Fruit fly (Drosophila melanogaster): ENCODE measurements around the gene RPA2.

RPA2 gene

DNA sequence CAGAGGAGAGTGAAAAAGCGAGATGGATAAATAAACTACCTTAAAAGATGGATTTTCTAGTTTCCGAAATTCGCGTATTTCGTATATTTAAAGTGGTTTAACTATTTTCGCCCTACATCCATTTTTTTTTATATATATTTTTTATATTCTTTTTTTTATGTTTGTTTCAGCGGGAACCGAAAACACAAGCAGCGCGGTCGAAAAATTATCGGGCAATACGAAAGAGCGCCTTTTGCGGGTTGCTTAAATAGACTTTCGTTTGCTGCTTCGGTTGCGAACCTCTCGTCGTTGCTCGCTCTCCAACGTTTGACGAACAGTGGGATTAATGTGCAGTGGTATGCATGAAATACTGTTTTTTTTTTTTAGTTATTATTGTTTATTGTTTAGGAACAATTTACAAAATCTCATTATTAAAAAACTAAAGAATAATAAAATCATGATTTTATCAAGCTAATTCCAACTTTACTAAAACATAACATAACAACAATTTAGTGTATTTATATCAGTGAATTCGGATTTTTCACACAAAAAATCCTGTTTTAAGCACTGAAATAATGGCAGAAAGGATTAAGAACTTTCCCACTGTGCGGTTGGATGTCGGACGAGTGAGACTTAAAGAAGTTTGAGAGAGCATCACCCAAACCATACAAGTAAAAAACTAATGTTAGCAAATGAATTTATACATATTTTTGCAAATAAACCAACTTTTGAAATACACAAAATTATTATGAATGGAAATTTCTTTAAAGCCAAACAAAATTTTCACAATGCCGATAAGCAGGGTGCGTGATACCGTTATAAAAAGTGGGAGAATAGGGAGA lies 8.5 kb downstream of the RPA2 start:
- peak; percentile 76 for TF ChIP-seq noc (tag; optimal IDR thresholded peaks at IDR 0.05)

- no peak for TF ChIP-seq noc (tag; optimal IDR thresholded peaks at IDR 0.05)
These were observed 9.2 kb downstream of the RPA2 start for dm6 chr2L:20916672-20917209.

DNA sequence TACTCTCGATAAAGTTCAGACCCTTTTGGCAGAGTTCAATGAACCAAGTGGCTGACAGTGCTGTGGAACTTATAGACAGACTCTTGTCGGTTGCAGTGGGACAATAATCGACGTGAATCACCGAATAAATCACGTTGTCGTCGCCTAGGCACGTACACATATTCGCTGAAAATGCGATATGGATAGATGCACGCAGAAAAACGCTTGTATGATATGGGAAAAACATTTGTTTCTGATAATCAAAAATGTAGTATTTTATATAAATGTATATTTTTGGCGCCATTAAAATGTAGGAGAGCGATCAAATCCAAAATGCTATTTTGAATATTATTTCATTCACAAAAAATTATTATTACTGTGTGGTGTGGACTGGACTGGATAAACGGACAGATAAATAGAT lies 10.7 kb downstream of the RPA2 start:
- no peak for TF ChIP-seq noc (tag; optimal IDR thresholded peaks at IDR 0.05)

DNA sequence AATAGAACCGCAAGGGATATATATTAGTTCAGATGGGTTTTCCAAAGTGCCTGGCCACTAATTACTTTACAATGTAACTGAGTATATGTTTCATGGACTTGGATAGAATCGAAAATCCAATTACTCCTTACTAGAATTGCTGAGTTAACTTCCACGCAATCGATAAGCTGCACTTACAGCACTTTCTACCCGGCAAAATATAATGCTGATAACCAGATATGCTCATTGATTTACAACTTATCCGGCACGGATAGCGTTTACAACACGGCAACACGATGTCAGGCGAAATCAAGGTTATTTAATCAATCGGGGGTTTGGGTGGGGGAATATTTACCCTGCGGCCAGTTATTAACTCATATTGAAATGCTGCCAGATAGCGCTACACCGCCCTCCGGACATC lies 12.4 kb downstream of the RPA2 start:
- no peak for TF ChIP-seq noc (tag; optimal IDR thresholded peaks at IDR 0.05)

DNA sequence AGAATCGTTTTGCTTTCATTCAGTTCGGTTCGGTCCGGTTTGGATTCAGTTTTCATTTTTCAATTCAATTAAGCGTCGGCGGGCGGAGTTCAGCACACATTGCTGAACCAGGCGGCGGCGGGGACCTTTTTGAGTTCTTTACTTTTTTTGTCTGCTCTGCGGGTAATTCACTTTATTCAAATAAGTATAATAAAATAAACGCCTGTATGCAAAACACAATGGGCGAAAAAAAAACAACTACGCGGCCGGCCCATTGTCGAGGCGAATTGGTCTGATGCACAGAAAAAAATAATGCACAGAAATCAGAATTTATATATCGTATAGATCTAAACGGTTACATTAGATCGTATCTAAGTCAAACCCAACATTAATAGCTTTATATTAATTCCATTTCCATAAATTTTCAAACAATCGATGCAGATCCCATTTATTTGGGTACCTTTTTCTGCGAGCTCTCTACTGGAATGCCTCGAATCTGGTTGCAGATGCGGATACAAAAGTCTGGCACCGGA lies 13.1 kb downstream of the RPA2 start:
- TF ChIP-seq noc (tag; optimal IDR thresholded peaks at IDR 0.05): no peak

- TF ChIP-seq noc (tag; optimal IDR thresholded peaks at IDR 0.05): peak; percentile 8
These were observed 14.6 kb downstream of the RPA2 start for dm6 chr2L:20911374-20911773.

dm6 chr2L:20909301-20909700 lies 16.6 kb downstream of the RPA2 start:
- no peak for TF ChIP-seq noc (tag; optimal IDR thresholded peaks at IDR 0.05)

DNA sequence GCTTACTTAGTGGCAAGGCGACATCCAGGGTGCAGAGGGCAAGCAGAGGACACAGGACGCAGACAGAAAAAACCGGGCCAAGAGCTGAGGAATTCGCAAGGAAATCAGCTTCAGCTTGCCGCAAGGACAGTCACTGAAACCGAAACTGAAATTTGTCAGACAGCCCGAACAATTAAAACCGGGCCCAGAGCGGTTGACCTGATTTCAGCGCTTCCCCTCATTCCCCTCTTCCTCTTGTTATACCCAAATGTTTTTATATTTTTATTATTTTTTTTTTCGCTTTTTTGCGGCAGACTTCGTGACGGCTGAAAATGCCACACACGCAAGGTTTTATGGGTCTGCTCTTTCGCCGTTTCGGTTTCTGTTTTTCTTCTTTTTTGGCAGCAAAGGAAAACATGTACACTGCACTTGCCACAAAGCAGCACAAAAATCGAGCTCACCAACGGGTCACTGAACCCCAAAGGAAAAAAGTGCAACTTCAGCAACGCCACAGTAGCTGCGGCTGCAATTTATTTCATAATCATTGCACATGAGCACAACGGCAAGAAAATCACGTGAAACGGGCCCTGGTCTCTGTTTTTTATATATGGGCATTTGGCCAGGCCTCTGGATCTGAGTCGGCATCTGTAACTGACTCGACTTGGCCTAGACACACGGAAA lies 17.8 kb downstream of the RPA2 start:
- no peak for TF ChIP-seq noc (tag; optimal IDR thresholded peaks at IDR 0.05)

DNA sequence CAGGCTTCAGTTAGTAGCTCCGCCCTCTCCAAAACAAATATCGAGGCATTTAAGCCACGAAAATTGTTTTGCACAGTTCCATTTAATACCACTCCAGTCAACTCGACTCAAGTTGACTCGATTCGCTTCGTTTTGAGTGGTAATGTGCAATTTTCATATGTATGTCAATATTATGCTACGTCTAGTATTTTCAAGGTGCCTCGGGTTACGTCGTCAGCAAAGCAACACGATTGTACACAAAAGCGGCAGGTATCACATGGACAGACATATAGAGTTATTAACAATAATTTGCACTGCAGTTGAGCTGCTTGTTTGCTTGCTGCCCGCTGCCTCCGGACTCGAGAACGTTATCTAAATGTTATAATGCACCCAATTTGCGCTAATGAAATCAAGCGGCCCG lies 20.9 kb downstream of the RPA2 start:
- no peak for TF ChIP-seq noc (tag; optimal IDR thresholded peaks at IDR 0.05)

dm6 chr2L:20904327-20904726 lies 21.6 kb downstream of the RPA2 start:
- peak; percentile 73 for TF ChIP-seq noc (tag; optimal IDR thresholded peaks at IDR 0.05)

DNA sequence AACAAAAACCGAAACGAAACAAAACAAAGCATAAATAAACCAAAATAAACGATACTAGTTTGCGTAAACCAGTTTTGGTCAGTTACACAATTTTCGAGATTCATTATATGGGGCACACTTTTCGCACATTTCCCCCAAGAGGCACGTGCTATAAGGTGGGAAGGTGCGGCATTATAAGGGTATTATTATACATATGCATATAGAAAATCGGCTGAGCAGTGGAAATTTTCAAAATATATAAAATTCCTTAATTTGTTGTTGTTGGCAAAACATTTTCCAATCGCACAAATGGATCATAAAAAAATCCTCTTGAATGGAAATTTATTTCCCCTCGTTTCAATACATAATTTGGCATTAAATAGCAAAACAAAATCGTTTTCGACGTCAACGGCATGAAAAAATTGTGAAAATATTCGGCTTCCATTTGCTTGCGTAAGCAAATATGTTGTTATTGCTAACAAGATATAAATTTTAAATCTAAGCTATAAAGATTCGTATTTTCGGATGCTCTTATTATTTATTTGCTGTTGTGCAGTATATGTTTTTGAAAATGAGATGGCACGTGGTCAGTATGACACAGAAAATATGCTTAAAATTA lies 27.4 kb downstream of the RPA2 start:
- no peak for TF ChIP-seq noc (tag; optimal IDR thresholded peaks at IDR 0.05)

dm6 chr2L:20896681-20897341 lies 29.1 kb downstream of the RPA2 start:
- no peak for TF ChIP-seq noc (tag; optimal IDR thresholded peaks at IDR 0.05)

- no peak for TF ChIP-seq noc (tag; optimal IDR thresholded peaks at IDR 0.05)
These were observed 34.8 kb downstream of the RPA2 start for dm6 chr2L:20891188-20891587.

DNA sequence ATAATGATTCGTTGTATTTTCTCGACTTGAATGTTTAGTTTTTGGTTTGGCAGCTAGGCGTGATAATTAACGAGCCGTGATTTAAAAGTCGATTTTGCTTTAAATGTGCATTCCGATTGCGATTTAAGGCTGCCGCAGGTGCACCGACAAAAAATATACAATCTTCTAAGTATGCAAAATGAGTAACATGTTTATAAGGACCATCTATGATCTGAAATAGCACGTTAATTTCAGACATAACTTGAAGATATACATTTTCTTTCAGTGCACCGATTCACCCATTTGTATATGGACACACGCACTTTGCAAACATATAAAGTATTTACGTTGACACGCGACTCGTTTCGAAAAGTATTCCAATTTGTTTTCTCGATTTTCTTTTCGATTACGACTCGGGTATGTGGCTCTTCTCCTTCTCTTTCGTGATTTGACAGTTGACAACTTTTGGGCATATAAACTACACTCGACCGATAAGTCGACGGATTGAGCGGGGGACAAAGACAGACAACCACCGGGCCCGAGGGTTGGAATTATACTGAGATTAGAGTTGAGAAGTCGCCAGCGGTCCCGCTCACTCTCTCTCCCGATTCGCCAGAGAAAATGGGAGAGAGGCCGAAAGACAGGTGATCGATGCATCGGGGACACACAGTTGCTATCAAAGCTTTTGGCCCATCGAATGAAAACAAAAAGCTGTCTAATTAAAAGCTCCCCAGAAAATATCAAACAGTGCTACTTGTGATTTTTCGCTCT lies 35.9 kb downstream of the RPA2 start:
- no peak for TF ChIP-seq noc (tag; optimal IDR thresholded peaks at IDR 0.05)

dm6 chr2L:20887273-20887672 lies 38.7 kb downstream of the RPA2 start:
- TF ChIP-seq noc (tag; optimal IDR thresholded peaks at IDR 0.05): no peak

Measured in whole organism, larva.